Worm (Caenorhabditis elegans) whole organism, mixed stage, embryonic: ENCODE data around the gene K10C2.8.

ENCODE experiments used
- M03D4.4 ChIP-seq: sonication (generic microtip); optimal IDR thresholded peaks from 2 replicates; lab custom pipeline; 2017; ENCODE audit warnings: mild to moderate bottlenecking, missing genetic modification characterization, missing compliant biosample characterization
- ham-2 ChIP-seq: fragments of 200-800 bp; sonication (Bioruptor generic); optimal IDR thresholded peaks from 2 replicates; lab custom pipeline; 2018; ENCODE audit warnings: mild to moderate bottlenecking, missing genetic modification characterization, missing compliant biosample characterization
- nhr-12 ChIP-seq: fragments of 150-350 bp; optimal IDR thresholded peaks from 2 replicates; lab custom pipeline; 2014; ENCODE audit warnings: missing biosample characterization, missing genetic modification characterization

- no peak for TF ChIP-seq M03D4.4 (tag; lab: Kevin White, UChicago)
- TF ChIP-seq nhr-12 (tag; lab: Kevin White, UChicago): no peak
- TF ChIP-seq ham-2 (GFP tag; lab: Kevin White, UChicago): no peak
These were observed 36.4 kb upstream of the K10C2.8 start, which contains the start of the genes C15B12.4 and C15B12.8 for ce11 chrX:6473698-6474314.
